Fruit fly (Drosophila melanogaster) whole organism, embryonic: ENCODE data around the gene Cyp1.
A peak's percentile ranks its signal among the peaks of the same experiment; 100 is the strongest.

Experiments used
- BtbVII ChIP-seq: fragments of 200-800 bp; sonication (Bioruptor generic); optimal IDR thresholded peaks from 3 replicates; lab custom pipeline; 2017; ENCODE audit warnings: missing biosample characterization, mild to moderate bottlenecking, missing genetic modification characterization
- CG10565 ChIP-seq: fragments of 200-800 bp; sonication (Bioruptor generic); optimal IDR thresholded peaks from 3 replicates; lab custom pipeline; 2016; ENCODE audit warnings: missing biosample characterization, mild to moderate bottlenecking, missing genetic modification characterization
- CG11093 ChIP-seq: fragments of 200-800 bp; sonication (Bioruptor generic); IDR thresholded peaks from 3 replicates; pipeline ENCODE4 v1.3.6; 2022; ENCODE audit warnings: missing biosample characterization, missing genetic modification characterization
- CG12236 ChIP-seq: fragments of 200-800 bp; sonication (Bioruptor generic); optimal IDR thresholded peaks from 2 replicates; lab custom pipeline; 2016; ENCODE audit warnings: missing biosample characterization, missing genetic modification characterization
- CG13424 ChIP-seq: fragments of 200-800 bp; sonication (Bioruptor generic); optimal IDR thresholded peaks from 2 replicates; lab custom pipeline; 2019; ENCODE audit warnings: missing biosample characterization, mild to moderate bottlenecking, missing genetic modification characterization, moderate library complexity
- CG14965 ChIP-seq: fragments of 200-800 bp; sonication (Bioruptor generic); optimal IDR thresholded peaks from 2 replicates; lab custom pipeline; 2016; ENCODE audit warnings: missing biosample characterization, missing genetic modification characterization, borderline replicate concordance
- CG15601 ChIP-seq: fragments of 200-800 bp; sonication (Bioruptor generic); optimal IDR thresholded peaks from 3 replicates; lab custom pipeline; 2019; ENCODE audit warnings: missing biosample characterization, mild to moderate bottlenecking, missing genetic modification characterization, moderate library complexity
- CG16813 ChIP-seq: fragments of 200-800 bp; sonication (Bioruptor generic); IDR thresholded peaks from 3 replicates; pipeline ENCODE4 v1.3.6; 2022; ENCODE audit warnings: missing biosample characterization, missing genetic modification characterization; ENCODE audit not compliant: partially characterized antibody
- CG18619 ChIP-seq: fragments of 200-800 bp; sonication (Bioruptor generic); optimal IDR thresholded peaks from 3 replicates; lab custom pipeline; 2017; ENCODE audit warnings: missing biosample characterization, mild to moderate bottlenecking, missing genetic modification characterization
- CG2120 ChIP-seq: fragments of 200-800 bp; sonication (Bioruptor generic); optimal IDR thresholded peaks from 3 replicates; lab custom pipeline; 2016; ENCODE audit warnings: missing biosample characterization, missing genetic modification characterization
- CG2889 ChIP-seq: fragments of 200-800 bp; sonication (Bioruptor generic); IDR thresholded peaks from 3 replicates; pipeline ENCODE4 v1.3.6; 2022; ENCODE audit warnings: missing biosample characterization, missing genetic modification characterization
- CG33213 ChIP-seq: fragments of 200-800 bp; sonication (Bioruptor generic); optimal IDR thresholded peaks from 3 replicates; lab custom pipeline; 2016; ENCODE audit warnings: missing biosample characterization, missing genetic modification characterization
- CG4360 ChIP-seq: fragments of 200-800 bp; sonication (Bioruptor generic); IDR thresholded peaks from 2 replicates; pipeline ENCODE4 v1.3.6; 2022; ENCODE audit warnings: missing biosample characterization, missing genetic modification characterization
- CG4424 ChIP-seq: fragments of 200-800 bp; sonication (Bioruptor generic); optimal IDR thresholded peaks from 3 replicates; lab custom pipeline; 2016; ENCODE audit warnings: missing biosample characterization, missing genetic modification characterization
- CG6683 ChIP-seq: fragments of 200-800 bp; sonication (Bioruptor generic); optimal IDR thresholded peaks from 2 replicates; lab custom pipeline; 2017; ENCODE audit warnings: missing biosample characterization, mild to moderate bottlenecking, missing genetic modification characterization, missing genetic modification reagents
- CG6791 ChIP-seq: fragments of 200-800 bp; sonication (Bioruptor generic); IDR thresholded peaks from 3 replicates; pipeline ENCODE4 v1.3.6; 2022; ENCODE audit warnings: missing biosample characterization, missing genetic modification characterization; ENCODE audit not compliant: partially characterized antibody
- CG7786 ChIP-seq: fragments of 200-800 bp; sonication (Bioruptor generic); optimal IDR thresholded peaks from 2 replicates; lab custom pipeline; 2016; ENCODE audit warnings: missing biosample characterization, missing genetic modification characterization
- CG9817 ChIP-seq: fragments of 200-800 bp; sonication (Bioruptor generic); optimal IDR thresholded peaks from 2 replicates; lab custom pipeline; 2018; ENCODE audit warnings: missing biosample characterization, mild to moderate bottlenecking, missing genetic modification characterization, moderate library complexity
- CoRest ChIP-seq: fragments of 200-800 bp; sonication (Bioruptor generic); optimal IDR thresholded peaks from 3 replicates; lab custom pipeline; 2018; ENCODE audit warnings: missing biosample characterization, mild to moderate bottlenecking, missing genetic modification characterization, moderate library complexity
- Dp ChIP-seq: fragments of 200-800 bp; sonication (Bioruptor generic); optimal IDR thresholded peaks from 2 replicates; lab custom pipeline; 2018; ENCODE audit warnings: missing biosample characterization, mild to moderate bottlenecking, missing genetic modification characterization, moderate library complexity
- Fer3 ChIP-seq: fragments of 200-800 bp; sonication (Bioruptor generic); optimal IDR thresholded peaks from 2 replicates; lab custom pipeline; 2018; ENCODE audit warnings: missing biosample characterization, mild to moderate bottlenecking, missing genetic modification characterization, moderate library complexity
- Hmr ChIP-seq: fragments of 200-800 bp; sonication (Bioruptor generic); optimal IDR thresholded peaks from 3 replicates; lab custom pipeline; 2017; ENCODE audit warnings: mild to moderate bottlenecking, missing biosample characterization, missing genetic modification reagents, missing genetic modification characterization
- Hmx ChIP-seq: fragments of 200-800 bp; sonication (Bioruptor generic); optimal IDR thresholded peaks from 2 replicates; lab custom pipeline; 2016; ENCODE audit warnings: missing biosample characterization, missing genetic modification characterization
- Hsf ChIP-seq: fragments of 200-800 bp; sonication (Bioruptor generic); optimal IDR thresholded peaks from 3 replicates; lab custom pipeline; 2016; ENCODE audit warnings: missing biosample characterization, missing genetic modification characterization
- Lhr ChIP-seq: fragments of 200-800 bp; sonication (Bioruptor generic); optimal IDR thresholded peaks from 3 replicates; lab custom pipeline; 2017; ENCODE audit warnings: mild to moderate bottlenecking, missing biosample characterization, missing genetic modification reagents, missing genetic modification characterization
- Nf-YA ChIP-seq: fragments of 200-800 bp; sonication (Bioruptor generic); IDR thresholded peaks from 2 replicates; pipeline ENCODE4 v1.3.6; 2022; ENCODE audit warnings: missing biosample characterization, missing genetic modification characterization
- Sox102F ChIP-seq: fragments of 200-800 bp; sonication (Bioruptor generic); optimal IDR thresholded peaks from 2 replicates; lab custom pipeline; 2018; ENCODE audit warnings: missing biosample characterization, mild to moderate bottlenecking, missing genetic modification characterization, moderate library complexity
- Spps ChIP-seq: fragments of 200-800 bp; sonication (Bioruptor generic); optimal IDR thresholded peaks from 2 replicates; lab custom pipeline; 2018; ENCODE audit warnings: missing biosample characterization, mild to moderate bottlenecking, missing genetic modification characterization
- Vsx1 ChIP-seq: fragments of 200-800 bp; sonication (Bioruptor generic); optimal IDR thresholded peaks from 2 replicates; lab custom pipeline; 2017; ENCODE audit warnings: missing biosample characterization, mild to moderate bottlenecking, missing genetic modification characterization, missing genetic modification reagents
- ase ChIP-seq: fragments of 200-800 bp; sonication (Bioruptor generic); IDR thresholded peaks from 3 replicates; pipeline ENCODE4 v1.3.6; 2022; ENCODE audit warnings: missing biosample characterization, missing genetic modification characterization
- bab2 ChIP-seq: fragments of 200-800 bp; sonication (Bioruptor generic); optimal IDR thresholded peaks from 2 replicates; lab custom pipeline; 2016; ENCODE audit warnings: missing biosample characterization, missing genetic modification characterization
- cato ChIP-seq: fragments of 200-800 bp; sonication (Bioruptor generic); optimal IDR thresholded peaks from 2 replicates; lab custom pipeline; 2016; ENCODE audit warnings: missing biosample characterization, missing genetic modification characterization, borderline replicate concordance
- chif ChIP-seq, 2 experiments: fragments of 200-800 bp; sonication (Bioruptor generic); optimal IDR thresholded peaks; 3 replicates each; lab custom pipeline; 2016; ENCODE audit warnings: missing biosample characterization in 2 of 2, missing genetic modification characterization in 2 of 2
- chn ChIP-seq: fragments of 200-800 bp; sonication (Bioruptor generic); optimal IDR thresholded peaks from 2 replicates; lab custom pipeline; 2016; ENCODE audit warnings: missing biosample characterization, missing genetic modification characterization
- da ChIP-seq: fragments of 200-800 bp; sonication (Bioruptor generic); optimal IDR thresholded peaks from 2 replicates; lab custom pipeline; 2016; ENCODE audit warnings: missing biosample characterization, missing genetic modification characterization
- dmrt99B ChIP-seq: fragments of 200-800 bp; sonication (Bioruptor generic); optimal IDR thresholded peaks from 2 replicates; lab custom pipeline; 2018; ENCODE audit warnings: missing biosample characterization, mild to moderate bottlenecking, missing genetic modification characterization, moderate library complexity
- her ChIP-seq: fragments of 200-800 bp; sonication (Bioruptor generic); optimal IDR thresholded peaks from 2 replicates; lab custom pipeline; 2016; ENCODE audit warnings: missing biosample characterization, missing genetic modification characterization
- hkb ChIP-seq, 2 experiments: fragments of 200-800 bp in 1 of 2; fragments of >200 bp in 1 of 2; sonication (Bioruptor generic) in 1 of 2; IDR thresholded peaks in 1 of 2; optimal IDR thresholded peaks in 1 of 2; 2 replicates each; pipeline versions ENCODE4 v1.3.6 to Lab custom; 2017 to 2022; ENCODE audit warnings: missing biosample characterization in 1 of 2, missing genetic modification characterization in 1 of 2
- kni ChIP-seq: fragments of 200-800 bp; sonication (Bioruptor generic); optimal IDR thresholded peaks from 3 replicates; lab custom pipeline; 2017; ENCODE audit warnings: mild to moderate bottlenecking, missing biosample characterization, missing genetic modification reagents, missing genetic modification characterization
- onecut ChIP-seq: fragments of 200-800 bp; sonication (Bioruptor generic); IDR thresholded peaks from 2 replicates; pipeline ENCODE4 v1.3.6; 2022; ENCODE audit warnings: missing biosample characterization, missing genetic modification characterization
- org-1 ChIP-seq: fragments of 200-800 bp; sonication (Bioruptor generic); optimal IDR thresholded peaks from 2 replicates; lab custom pipeline; 2017; ENCODE audit warnings: missing biosample characterization, missing genetic modification characterization
- otp ChIP-seq: fragments of 200-800 bp; sonication (Bioruptor generic); IDR thresholded peaks from 3 replicates; pipeline ENCODE4, ENCODE4 v1.3.6; 2022; ENCODE audit warnings: missing biosample characterization, missing genetic modification characterization
- pb ChIP-seq: fragments of 200-800 bp; sonication (Bioruptor generic); optimal IDR thresholded peaks from 3 replicates; lab custom pipeline; 2016; ENCODE audit warnings: missing biosample characterization, missing genetic modification characterization
- phol ChIP-seq: fragments of 200-800 bp; sonication (Bioruptor generic); optimal IDR thresholded peaks from 3 replicates; lab custom pipeline; 2018; ENCODE audit warnings: missing biosample characterization, mild to moderate bottlenecking, missing genetic modification characterization, moderate library complexity
- sna ChIP-seq: fragments of 200-800 bp; sonication (Bioruptor generic); IDR thresholded peaks from 2 replicates; pipeline ENCODE4 v1.3.6; 2022; ENCODE audit warnings: missing biosample characterization, missing genetic modification characterization; ENCODE audit not compliant: partially characterized antibody
- sob ChIP-seq: fragments of 200-800 bp; sonication (Bioruptor generic); IDR thresholded peaks from 2 replicates; pipeline ENCODE4 v1.3.6; 2022; ENCODE audit warnings: missing biosample characterization, missing genetic modification characterization
- usp ChIP-seq: fragments of >200 bp; optimal IDR thresholded peaks from 2 replicates; lab custom pipeline; 2017; ENCODE audit warnings: missing biosample characterization, missing genetic modification characterization
- wek ChIP-seq: fragments of 200-800 bp; sonication (Bioruptor generic); optimal IDR thresholded peaks from 3 replicates; lab custom pipeline; 2018; ENCODE audit warnings: missing biosample characterization, mild to moderate bottlenecking, missing genetic modification characterization, moderate library complexity
- zfh2 ChIP-seq: fragments of 200-800 bp; sonication (Bioruptor generic); optimal IDR thresholded peaks from 2 replicates; lab custom pipeline; 2016; ENCODE audit warnings: missing biosample characterization, missing genetic modification characterization

Cyp1 gene

dm6 chrX:16303636-16304035 lies 16.5 kb downstream of the Cyp1 start, which contains the start of gene CG3679 (continued):
- TF ChIP-seq CG9817 (tag; lab: Kevin White, UChicago), result no peak
- no peak for TF ChIP-seq onecut (GFP tag; lab: Robert Waterston, UW)
- no peak for TF ChIP-seq CG14965 (GFP tag; lab: Kevin White, UChicago)
- no peak for TF ChIP-seq phol (tag; lab: Kevin White, UChicago)
- no peak for TF ChIP-seq org-1 (GFP tag; lab: Kevin White, UChicago)
- no peak for TF ChIP-seq Spps (tag; lab: Kevin White, UChicago)
- no peak for TF ChIP-seq hkb (optimal IDR thresholded peaks at IDR 0.05; lab: Kevin White, UChicago)
- no peak for TF ChIP-seq hkb (GFP tag; IDR thresholded peaks at IDR 0.05; lab: Robert Waterston, UW)
- no peak for TF ChIP-seq CG33213 (GFP tag; lab: Kevin White, UChicago)
- TF ChIP-seq cato (GFP tag; lab: Kevin White, UChicago), result no peak
- TF ChIP-seq CG18619 (GFP tag; lab: Kevin White, UChicago), result no peak
- no peak for TF ChIP-seq CG12236 (GFP tag; lab: Kevin White, UChicago)
- peak; percentile 66 for TF ChIP-seq CG16813 (GFP tag; lab: Robert Waterston, UW)
- TF ChIP-seq bab2 (GFP tag; lab: Kevin White, UChicago), result no peak
- TF ChIP-seq BtbVII (GFP tag; lab: Kevin White, UChicago), result no peak
- TF ChIP-seq sna (GFP tag; lab: Robert Waterston, UW), result no peak
- no peak for TF ChIP-seq CG7786 (GFP tag; lab: Kevin White, UChicago)
- no peak for TF ChIP-seq Nf-YA (GFP tag; lab: Robert Waterston, UW)
- TF ChIP-seq Lhr (GFP tag; lab: Kevin White, UChicago), result no peak
- TF ChIP-seq zfh2, result no peak
- no peak for TF ChIP-seq CG10565 (GFP tag; lab: Kevin White, UChicago)
- TF ChIP-seq dmrt99B, result no peak
- peak; percentile 74 for TF ChIP-seq Dp (GFP tag; lab: Kevin White, UChicago)
- TF ChIP-seq sob (GFP tag; lab: Robert Waterston, UW), result no peak
- no peak for TF ChIP-seq CG13424
- no peak for TF ChIP-seq chif (GFP tag; optimal IDR thresholded peaks at IDR 0.05; lab: Kevin White, UChicago)
- no peak for TF ChIP-seq CG11093 (GFP tag; lab: Robert Waterston, UW)
- no peak for TF ChIP-seq ase (GFP tag; lab: Robert Waterston, UW)
- TF ChIP-seq Sox102F, result no peak
- TF ChIP-seq Fer3 (tag; lab: Kevin White, UChicago), result no peak
- peak; percentile 82 for TF ChIP-seq CG6791 (GFP tag; lab: Robert Waterston, UW)
- TF ChIP-seq pb (GFP tag; lab: Kevin White, UChicago), result no peak
- TF ChIP-seq Hsf (GFP tag; lab: Kevin White, UChicago), result no peak
- no peak for TF ChIP-seq CG2889

- TF ChIP-seq wek (GFP tag; lab: Kevin White, UChicago) (no peak), da (no peak), kni (GFP tag; lab: Kevin White, UChicago) (no peak), usp (GFP tag; lab: Kevin White, UChicago) (no peak), Hmx (no peak), CG4360 (GFP tag; lab: Robert Waterston, UW) (no peak), CG6683 (GFP tag; lab: Kevin White, UChicago) (no peak), her (GFP tag; lab: Kevin White, UChicago) (no peak), otp (GFP tag; lab: Robert Waterston, UW) (no peak), Vsx1 (no peak), Hmr (GFP tag; lab: Kevin White, UChicago) (no peak), CG15601 (tag; lab: Kevin White, UChicago) (no peak), chn (GFP tag; lab: Kevin White, UChicago) (no peak), CG2120 (GFP tag; lab: Kevin White, UChicago) (no peak), CG4424 (GFP tag; lab: Kevin White, UChicago) (no peak), CoRest (no peak)
- TF ChIP-seq, all 482 proteins: peak for 0
Observed at dm6 chrX:16297618-16298017, 22.6 kb downstream of the Cyp1 start, which contains the start of gene ERp44. Gene ERp44 (minus strand): TSS chrX:16297718.
